Fruit fly (Drosophila melanogaster) whole organism, embryonic: ENCODE measurements around the gene unc-119.

Experiments
- Awh ChIP-seq: fragments of 200-800 bp; sonication (Bioruptor generic); IDR thresholded peaks from 2 replicates; pipeline ENCODE4, ENCODE4 v1.3.6; 2022; ENCODE audit warnings: missing biosample characterization, missing genetic modification characterization
- B-H2 ChIP-seq: fragments of 200-800 bp; sonication (Bioruptor generic); optimal IDR thresholded peaks from 2 replicates; lab custom pipeline; 2018; ENCODE audit warnings: missing biosample characterization, mild to moderate bottlenecking, missing genetic modification characterization
- CG11696 ChIP-seq: fragments of 200-800 bp; sonication (Bioruptor generic); IDR thresholded peaks from 2 replicates; pipeline ENCODE4 v1.3.6; 2022; ENCODE audit warnings: missing biosample characterization, missing genetic modification characterization
- CG12219 ChIP-seq: fragments of 200-800 bp; sonication (Bioruptor generic); optimal IDR thresholded peaks from 3 replicates; lab custom pipeline; 2018; ENCODE audit warnings: missing biosample characterization, mild to moderate bottlenecking, missing genetic modification characterization
- CG12769 ChIP-seq: fragments of 200-800 bp; sonication (Bioruptor generic); optimal IDR thresholded peaks from 2 replicates; lab custom pipeline; 2019; ENCODE audit warnings: missing biosample characterization, mild to moderate bottlenecking, missing genetic modification characterization, moderate library complexity
- CG14014 ChIP-seq: fragments of 200-800 bp; sonication (Bioruptor generic); IDR thresholded peaks from 2 replicates; pipeline ENCODE4 v1.3.6; 2022; ENCODE audit warnings: missing biosample characterization, missing genetic modification characterization
- CG15696 ChIP-seq: fragments of 200-800 bp; sonication (Bioruptor generic); optimal IDR thresholded peaks from 2 replicates; lab custom pipeline; 2019; ENCODE audit warnings: missing biosample characterization, mild to moderate bottlenecking, missing genetic modification characterization, moderate library complexity
- CG16863 ChIP-seq: fragments of 200-800 bp; sonication (Bioruptor generic); optimal IDR thresholded peaks from 3 replicates; lab custom pipeline; 2016; ENCODE audit warnings: missing biosample characterization, missing genetic modification characterization
- CG17328 ChIP-seq: fragments of 200-800 bp; sonication (Bioruptor generic); IDR thresholded peaks from 2 replicates; pipeline ENCODE4 v1.3.6; 2022; ENCODE audit warnings: missing biosample characterization, missing genetic modification characterization
- CG17912 ChIP-seq: fragments of 200-800 bp; sonication (Bioruptor generic); optimal IDR thresholded peaks from 2 replicates; lab custom pipeline; 2018; ENCODE audit warnings: missing biosample characterization, mild to moderate bottlenecking, missing genetic modification characterization
- CG2120 ChIP-seq: fragments of 200-800 bp; sonication (Bioruptor generic); optimal IDR thresholded peaks from 3 replicates; lab custom pipeline; 2016; ENCODE audit warnings: missing biosample characterization, missing genetic modification characterization
- CG30431 ChIP-seq: fragments of 200-800 bp; sonication (Bioruptor generic); optimal IDR thresholded peaks from 2 replicates; lab custom pipeline; 2017; ENCODE audit warnings: missing biosample characterization, missing genetic modification characterization
- CG3065 ChIP-seq: fragments of 200-800 bp; sonication (Bioruptor generic); optimal IDR thresholded peaks from 2 replicates; lab custom pipeline; 2016; ENCODE audit warnings: missing biosample characterization, missing genetic modification characterization
- CG31365 ChIP-seq: fragments of 200-800 bp; sonication (Bioruptor generic); optimal IDR thresholded peaks from 2 replicates; lab custom pipeline; 2018; ENCODE audit warnings: missing biosample characterization, mild to moderate bottlenecking, missing genetic modification characterization
- CG4360 ChIP-seq: fragments of 200-800 bp; sonication (Bioruptor generic); IDR thresholded peaks from 2 replicates; pipeline ENCODE4 v1.3.6; 2022; ENCODE audit warnings: missing biosample characterization, missing genetic modification characterization
- CG4707 ChIP-seq: fragments of 200-800 bp; sonication (Bioruptor generic); optimal IDR thresholded peaks from 2 replicates; lab custom pipeline; 2018; ENCODE audit warnings: missing biosample characterization, mild to moderate bottlenecking, missing genetic modification characterization, moderate library complexity
- CG5180 ChIP-seq: fragments of 200-800 bp; sonication (Bioruptor generic); optimal IDR thresholded peaks from 3 replicates; lab custom pipeline; 2017; ENCODE audit warnings: missing biosample characterization, missing genetic modification characterization, mild to moderate bottlenecking, moderate library complexity, missing genetic modification reagents
- Dad ChIP-seq: fragments of 200-800 bp; sonication (Bioruptor generic); optimal IDR thresholded peaks from 3 replicates; lab custom pipeline; 2016; ENCODE audit warnings: missing biosample characterization, missing genetic modification characterization
- Eip74EF ChIP-seq, 2 experiments: fragments of 200-800 bp in 1 of 2; fragments of >200 bp in 1 of 2; sonication (Bioruptor generic) in 1 of 2; optimal IDR thresholded peaks; 2 replicates each; lab custom pipeline; 2017 to 2019; ENCODE audit warnings: missing biosample characterization in 2 of 2, missing genetic modification characterization in 2 of 2, mild to moderate bottlenecking in 1 of 2, moderate library complexity in 1 of 2
- Fer2 ChIP-seq: fragments of 200-800 bp; sonication (Bioruptor generic); optimal IDR thresholded peaks from 2 replicates; lab custom pipeline; 2018; ENCODE audit warnings: missing biosample characterization, mild to moderate bottlenecking, missing genetic modification characterization, moderate library complexity
- Kr ChIP-seq: fragments of 200-800 bp; sonication (Bioruptor generic); optimal IDR thresholded peaks from 2 replicates; lab custom pipeline; 2017; ENCODE audit warnings: missing biosample characterization, mild to moderate bottlenecking, missing genetic modification characterization
- Opbp ChIP-seq: fragments of 200-800 bp; sonication (Bioruptor generic); IDR thresholded peaks from 3 replicates; pipeline ENCODE4 v1.3.6; 2022; ENCODE audit warnings: missing biosample characterization, missing genetic modification characterization; ENCODE audit not compliant: partially characterized antibody
- YL-1 ChIP-seq: fragments of 200-800 bp; sonication (Bioruptor generic); optimal IDR thresholded peaks from 3 replicates; lab custom pipeline; 2017; ENCODE audit warnings: missing biosample characterization, mild to moderate bottlenecking, missing genetic modification characterization
- abd-A ChIP-seq: fragments of 200-800 bp; sonication (Bioruptor generic); optimal IDR thresholded peaks from 3 replicates; lab custom pipeline; 2019; ENCODE audit warnings: missing biosample characterization, mild to moderate bottlenecking, missing genetic modification characterization, moderate library complexity
- ara ChIP-seq: fragments of 200-800 bp; sonication (Bioruptor generic); IDR thresholded peaks from 2 replicates; pipeline ENCODE4 v1.3.6; 2022; ENCODE audit warnings: missing biosample characterization, missing genetic modification characterization
- ash1 ChIP-seq: fragments of 200-800 bp; sonication (Bioruptor generic); optimal IDR thresholded peaks from 2 replicates; lab custom pipeline; 2018; ENCODE audit warnings: missing biosample characterization, mild to moderate bottlenecking, missing genetic modification characterization
- bowl ChIP-seq: fragments of 200-800 bp; sonication (Bioruptor generic); IDR thresholded peaks from 2 replicates; pipeline ENCODE4 v1.3.6; 2022; ENCODE audit warnings: missing biosample characterization, missing genetic modification characterization
- cwo ChIP-seq: fragments of 200-800 bp; sonication (Bioruptor generic); optimal IDR thresholded peaks from 3 replicates; lab custom pipeline; 2017; ENCODE audit warnings: missing biosample characterization, missing genetic modification characterization, mild to moderate bottlenecking, moderate library complexity, missing genetic modification reagents
- gfzf ChIP-seq: fragments of 200-800 bp; sonication (Bioruptor generic); optimal IDR thresholded peaks from 2 replicates; lab custom pipeline; 2016; ENCODE audit warnings: missing biosample characterization, mild to moderate bottlenecking, missing genetic modification characterization, moderate library complexity
- hb ChIP-seq: fragments of 200-800 bp; sonication (Bioruptor generic); IDR thresholded peaks from 3 replicates; pipeline ENCODE4 v1.3.6; 2022; ENCODE audit warnings: missing biosample characterization, missing genetic modification characterization; ENCODE audit not compliant: partially characterized antibody
- hbn ChIP-seq: fragments of 200-800 bp; sonication (Bioruptor generic); IDR thresholded peaks from 2 replicates; pipeline ENCODE4 v1.3.6; 2022; ENCODE audit warnings: missing biosample characterization, missing genetic modification characterization; ENCODE audit not compliant: partially characterized antibody
- kni ChIP-seq: fragments of 200-800 bp; sonication (Bioruptor generic); optimal IDR thresholded peaks from 3 replicates; lab custom pipeline; 2017; ENCODE audit warnings: mild to moderate bottlenecking, missing biosample characterization, missing genetic modification reagents, missing genetic modification characterization
- lilli ChIP-seq: fragments of 200-800 bp; sonication (Bioruptor generic); optimal IDR thresholded peaks from 3 replicates; lab custom pipeline; 2016; ENCODE audit warnings: missing biosample characterization, missing genetic modification characterization
- pfk ChIP-seq: fragments of 200-800 bp; sonication (Bioruptor generic); optimal IDR thresholded peaks from 2 replicates; lab custom pipeline; 2018; ENCODE audit warnings: missing biosample characterization, mild to moderate bottlenecking, missing genetic modification characterization, moderate library complexity
- prd ChIP-seq, 3 experiments: fragments of >200 bp in 2 of 3; fragments of 200-800 bp in 1 of 3; sonication (Bioruptor generic) in 1 of 3; optimal IDR thresholded peaks in 2 of 3; IDR thresholded peaks in 1 of 3; 2 replicates in 2 of 3; 3 replicates in 1 of 3; pipeline versions ENCODE4 v1.3.6 to Lab custom; 2017 to 2022; ENCODE audit warnings: missing biosample characterization in 1 of 3, missing genetic modification characterization in 1 of 3
- pzg ChIP-seq: fragments of 200-800 bp; sonication (Bioruptor generic); optimal IDR thresholded peaks from 3 replicates; lab custom pipeline; 2018; ENCODE audit warnings: missing biosample characterization, mild to moderate bottlenecking, missing genetic modification characterization, moderate library complexity
- sd ChIP-seq: fragments of 200-800 bp; sonication (Bioruptor generic); optimal IDR thresholded peaks from 3 replicates; lab custom pipeline; 2018; ENCODE audit warnings: missing biosample characterization, mild to moderate bottlenecking, missing genetic modification characterization, moderate library complexity
- sens ChIP-seq: fragments of 200-800 bp; sonication (Bioruptor generic); peaks from one replicate; lab custom pipeline; 2016; ENCODE audit warnings: missing biosample characterization, missing genetic modification characterization
- shn ChIP-seq: fragments of 200-800 bp; sonication (Bioruptor generic); optimal IDR thresholded peaks from 3 replicates; lab custom pipeline; 2016; ENCODE audit warnings: missing biosample characterization, missing genetic modification characterization
- slou ChIP-seq: fragments of 200-800 bp; sonication (Bioruptor generic); optimal IDR thresholded peaks from 3 replicates; lab custom pipeline; 2016; ENCODE audit warnings: missing biosample characterization, missing genetic modification characterization
- sqz ChIP-seq: fragments of 200-800 bp; sonication (Bioruptor generic); optimal IDR thresholded peaks from 3 replicates; lab custom pipeline; 2018; ENCODE audit warnings: missing biosample characterization, mild to moderate bottlenecking, missing genetic modification characterization
- tll ChIP-seq, 2 experiments: fragments of 200-800 bp in 1 of 2; fragments of >200 bp in 1 of 2; sonication (Bioruptor generic) in 1 of 2; optimal IDR thresholded peaks; 2 replicates each; lab custom pipeline; 2017 to 2019; ENCODE audit warnings: missing biosample characterization in 2 of 2, missing genetic modification characterization in 2 of 2, mild to moderate bottlenecking in 1 of 2, moderate library complexity in 1 of 2
- unc-4 ChIP-seq: fragments of 200-800 bp; sonication (Bioruptor generic); IDR thresholded peaks from 2 replicates; pipeline ENCODE4 v1.3.6; 2022; ENCODE audit warnings: missing biosample characterization, missing genetic modification characterization; ENCODE audit not compliant: partially characterized antibody
- vvl ChIP-seq: fragments of 200-800 bp; sonication (Bioruptor generic); IDR thresholded peaks from 2 replicates; pipeline ENCODE4 v1.3.6; 2022; ENCODE audit warnings: missing biosample characterization, missing genetic modification characterization
- wek ChIP-seq: fragments of 200-800 bp; sonication (Bioruptor generic); optimal IDR thresholded peaks from 3 replicates; lab custom pipeline; 2018; ENCODE audit warnings: missing biosample characterization, mild to moderate bottlenecking, missing genetic modification characterization, moderate library complexity
- yki ChIP-seq: fragments of >200 bp; optimal IDR thresholded peaks from 3 replicates; lab custom pipeline; 2018
- zf30C ChIP-seq: fragments of 200-800 bp; sonication (Bioruptor generic); optimal IDR thresholded peaks from 3 replicates; lab custom pipeline; 2018; ENCODE audit warnings: missing biosample characterization, mild to moderate bottlenecking, missing genetic modification characterization

Gene unc-119

DNA sequence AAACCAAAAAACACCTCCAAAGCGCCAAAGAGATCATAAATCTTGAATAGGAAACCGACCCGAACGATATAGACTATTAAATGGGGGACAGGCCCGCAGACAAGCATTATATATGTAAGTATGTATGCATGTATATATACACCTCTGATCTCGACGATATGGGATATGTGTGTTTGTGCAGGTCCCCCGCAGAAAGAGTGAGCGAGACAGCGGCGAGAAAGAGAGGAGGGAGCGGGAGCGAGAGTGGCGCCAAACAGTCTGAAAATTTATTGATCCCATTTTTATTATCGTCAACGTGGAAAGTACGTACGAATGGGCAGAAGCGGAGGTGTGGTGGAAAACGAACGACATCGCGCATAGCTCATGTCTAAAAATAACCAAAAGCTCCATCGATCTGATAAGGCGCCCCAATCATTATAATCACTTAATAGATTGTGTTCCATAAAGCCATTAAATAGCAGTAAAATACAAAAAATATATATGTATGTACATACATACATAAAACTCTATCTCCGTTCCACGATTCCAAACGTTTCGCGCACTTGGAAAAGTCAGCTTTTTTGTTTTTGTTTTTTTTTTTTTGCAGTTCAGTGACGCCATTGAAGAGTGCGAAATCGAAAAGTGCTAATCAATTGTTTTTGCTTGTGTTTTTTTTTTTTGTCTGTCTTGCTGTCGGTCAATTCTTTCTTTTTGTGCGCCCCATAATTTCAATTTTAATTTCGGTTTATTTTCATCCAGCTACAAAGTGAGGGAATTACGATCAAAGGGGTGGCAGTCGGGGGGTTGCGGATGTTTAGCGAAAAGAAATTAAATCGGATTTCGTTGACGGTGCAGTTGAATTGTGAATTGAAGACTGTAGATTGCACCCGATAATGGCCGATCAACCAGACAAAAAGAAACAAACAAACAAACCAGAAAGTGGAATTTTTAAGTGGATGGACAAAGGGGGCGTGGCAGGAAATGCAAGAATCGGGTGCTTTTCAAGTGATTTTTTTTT is 26.4 kb upstream of the unc-119 start (continued):
- TF ChIP-seq CG14014 (GFP tag; lab: Robert Waterston, UW) (no peak), gfzf (no peak), Awh (GFP tag; lab: Robert Waterston, UW) (0 out of 2 replicates have a peak, but pooled peaks have one; percentile 14), sd (peak; percentile 77), CG31365 (tag; lab: Kevin White, UChicago) (no peak), B-H2 (GFP tag; lab: Kevin White, UChicago) (no peak), lilli (no peak), yki (lab: Kevin White, UChicago) (no peak), CG4707 (no peak), CG5180 (GFP tag; lab: Kevin White, UChicago) (no peak), Fer2 (tag; lab: Kevin White, UChicago) (no peak), CG30431 (GFP tag; lab: Kevin White, UChicago) (no peak), CG2120 (GFP tag; lab: Kevin White, UChicago) (no peak), Opbp (GFP tag; lab: Robert Waterston, UW) (no peak), CG12769 (tag; lab: Kevin White, UChicago) (peak; percentile 79), Eip74EF (GFP tag; optimal IDR thresholded peaks at IDR 0.05; lab: Kevin White, UChicago) (peak in 1 of 2 experiments; percentile 34), CG4360 (no peak), sens (peak; percentile 70), sqz (GFP tag; lab: Kevin White, UChicago) (peak; percentile 43), zf30C (GFP tag; lab: Kevin White, UChicago) (no peak), prd (optimal IDR thresholded peaks at IDR 0.05; lab: Kevin White, UChicago) (no peak), prd (GFP tag; IDR thresholded peaks at IDR 0.05; lab: Robert Waterston, UW) (no peak), hbn (GFP tag; lab: Robert Waterston, UW) (no peak), CG11696 (no peak), YL-1 (no peak), shn (GFP tag; lab: Kevin White, UChicago) (peak; percentile 43), CG17328 (GFP tag; lab: Robert Waterston, UW) (no peak), bowl (GFP tag; lab: Robert Waterston, UW) (no peak), cwo (peak; percentile 7), ara (no peak), CG12219 (GFP tag; lab: Kevin White, UChicago) (no peak), CG3065 (no peak), CG16863 (no peak), slou (GFP tag; lab: Kevin White, UChicago) (no peak), wek (GFP tag; lab: Kevin White, UChicago) (peak; percentile 9), pfk (GFP tag; lab: Kevin White, UChicago) (peak; percentile 61), hb (GFP tag; lab: Robert Waterston, UW) (no peak), tll (GFP tag; optimal IDR thresholded peaks at IDR 0.05; lab: Kevin White, UChicago) (no peak), Kr (GFP tag; lab: Kevin White, UChicago) (no peak), pzg (no peak), ash1 (GFP tag; lab: Kevin White, UChicago) (no peak), CG17912 (GFP tag; lab: Kevin White, UChicago) (no peak), CG15696 (tag; lab: Kevin White, UChicago) (no peak), vvl (GFP tag; lab: Robert Waterston, UW) (peak; percentile 28; the same call in 1 of the 2 replicates), abd-A (tag; lab: Kevin White, UChicago) (peak; percentile 68), unc-4 (no peak), Dad (GFP tag; lab: Kevin White, UChicago) (no peak), kni (GFP tag; lab: Kevin White, UChicago) (peak; percentile 40)
